Worm (Caenorhabditis elegans): Measurements from ENCODE around the gene lips-1.

Gene lips-1

DNA sequence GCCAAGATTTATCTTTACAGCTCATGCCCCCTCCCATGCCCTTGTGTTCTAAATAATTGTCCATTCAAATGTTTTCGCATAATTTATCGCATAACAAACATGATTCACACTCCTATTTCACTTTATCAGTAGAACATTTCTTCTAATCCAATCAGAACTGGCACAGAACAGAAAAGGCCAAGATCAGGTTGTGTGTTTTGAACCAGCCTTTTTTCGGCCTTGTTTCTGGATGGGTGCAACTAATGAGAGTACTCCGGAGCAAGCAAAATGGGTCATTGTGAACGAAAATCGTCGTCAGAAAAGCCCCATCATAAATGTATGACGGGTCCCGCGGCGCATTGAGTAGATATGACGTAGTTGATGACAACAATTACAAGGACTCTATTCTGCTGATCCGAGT is 1.4 kb upstream of the lips-1 start:
- no peak for TF ChIP-seq snpc-1.3 (tag; optimal IDR thresholded peaks at IDR 0.05; ENCODE audit: insufficient read depth)
- TF ChIP-seq pbrm-1 (GFP tag; IDR thresholded peaks at IDR 0.05), result no peak
- no peak for TF ChIP-seq ztf-3 (GFP tag; optimal IDR thresholded peaks at IDR 0.05)
- TF ChIP-seq lin-35 (GFP tag; optimal IDR thresholded peaks at IDR 0.05), result no peak
- no peak for TF ChIP-seq pha-4 (tag; optimal IDR thresholded peaks at IDR 0.05)
- no peak for TF ChIP-seq lin-40 (tag; optimal IDR thresholded peaks at IDR 0.05)
- no peak for TF ChIP-seq K12H6.12 (tag; optimal IDR thresholded peaks at IDR 0.05)
- TF ChIP-seq fkh-3 (tag; optimal IDR thresholded peaks at IDR 0.05), result no peak
- TF ChIP-seq mel-28 (tag; optimal IDR thresholded peaks at IDR 0.05; ENCODE audit: borderline replicate concordance), result no peak
- no peak for TF ChIP-seq ceh-91 (GFP tag; IDR thresholded peaks at IDR 0.05)
- TF ChIP-seq D2030.7 (GFP tag; IDR thresholded peaks at IDR 0.05), result no peak
- no peak for TF ChIP-seq zfh-2 (GFP tag; conservative IDR thresholded peaks at IDR 0.05)
- no peak for TF ChIP-seq ets-4 (GFP tag; optimal IDR thresholded peaks at IDR 0.05)
- TF ChIP-seq nhr-80 (tag; optimal IDR thresholded peaks at IDR 0.05), result no peak
- TF ChIP-seq cebp-1 (GFP tag; IDR thresholded peaks at IDR 0.05), result no peak
- no peak for TF ChIP-seq cebp-1 (tag; optimal IDR thresholded peaks at IDR 0.05)

DNA sequence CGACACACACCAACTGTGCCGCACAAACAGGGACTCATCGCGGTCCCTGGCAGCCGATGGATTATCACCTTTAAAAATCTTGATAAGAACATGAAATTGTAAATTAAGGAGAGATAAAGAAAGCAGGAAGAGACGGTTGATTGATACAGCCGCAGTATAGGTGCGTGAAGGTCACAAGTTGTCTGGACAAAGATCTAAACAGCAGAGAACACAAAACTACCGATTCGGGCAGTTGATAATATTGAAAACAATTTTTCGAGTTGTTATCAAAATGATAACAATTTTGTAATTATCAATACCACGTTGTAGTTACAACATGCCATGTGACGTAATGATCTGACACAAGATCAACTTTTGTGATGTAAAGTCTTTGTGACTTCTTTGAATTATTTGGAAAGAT is 8.2 kb downstream of the lips-1 start:
- no peak for TF ChIP-seq madf-8 (GFP tag; conservative IDR thresholded peaks at IDR 0.05)
- no peak for TF ChIP-seq athp-1 (tag; optimal IDR thresholded peaks at IDR 0.05)
- TF ChIP-seq K12H6.12 (tag; optimal IDR thresholded peaks at IDR 0.05), result no peak
- TF ChIP-seq him-1 (tag; optimal IDR thresholded peaks at IDR 0.05), result no peak
- TF ChIP-seq madf-6 (GFP tag; IDR thresholded peaks at IDR 0.05), result no peak
- TF ChIP-seq hsf-1 (GFP tag; IDR thresholded peaks at IDR 0.05), result no peak
- no peak for TF ChIP-seq nfya-2 (GFP tag; IDR thresholded peaks at IDR 0.05)
- TF ChIP-seq cebp-2 (GFP tag; IDR thresholded peaks at IDR 0.05), result no peak
- TF ChIP-seq F37B4.10 (GFP tag; IDR thresholded peaks at IDR 0.05), result no peak
- peak; percentile 84 for TF ChIP-seq nhr-80 (tag; optimal IDR thresholded peaks at IDR 0.05)
- no peak for TF ChIP-seq ceh-79 (tag; optimal IDR thresholded peaks at IDR 0.05)
- TF ChIP-seq B0336.3 (GFP tag; IDR thresholded peaks at IDR 0.05), result no peak; the same call in 1 of the 2 replicates
- no peak for TF ChIP-seq efl-1 (GFP tag; optimal IDR thresholded peaks at IDR 0.05)
- TF ChIP-seq B0035.1 (tag; optimal IDR thresholded peaks at IDR 0.05), result no peak
- TF ChIP-seq K11D2.4 (GFP tag; IDR thresholded peaks at IDR 0.05), result 0 out of 2 replicates have a peak, but pooled peaks have one; percentile 47
- TF ChIP-seq ztf-18 (tag; optimal IDR thresholded peaks at IDR 0.05), result no peak
- TF ChIP-seq B0019.2 (GFP tag; conservative IDR thresholded peaks at IDR 0.05), result no peak
- no peak for TF ChIP-seq F49E8.2 (tag; optimal IDR thresholded peaks at IDR 0.05; ENCODE audit: insufficient read depth)
- no peak for TF ChIP-seq F57A8.1 (GFP tag; optimal IDR thresholded peaks at IDR 0.05)
- peak; percentile 86 for TF ChIP-seq ztf-26 (tag; optimal IDR thresholded peaks at IDR 0.05)
- TF ChIP-seq tbp1 (GFP tag; optimal IDR thresholded peaks at IDR 0.05), result peak; percentile 44
- no peak for TF ChIP-seq rpc-1 (optimal IDR thresholded peaks at IDR 0.05)
- no peak for TF ChIP-seq rpc-1 (tag; optimal IDR thresholded peaks at IDR 0.05)
- no peak for TF ChIP-seq F57C9.4 (tag; optimal IDR thresholded peaks at IDR 0.05)
- no peak for TF ChIP-seq ceh-100 (GFP tag; IDR thresholded peaks at IDR 0.05)
- peak; percentile 70 for TF ChIP-seq ztf-22 (GFP tag; optimal IDR thresholded peaks at IDR 0.05)
- no peak for TF ChIP-seq lin-35 (GFP tag; optimal IDR thresholded peaks at IDR 0.05)
- TF ChIP-seq tbx-9 (tag; optimal IDR thresholded peaks at IDR 0.05; ENCODE audit: borderline replicate concordance), result no peak
- TF ChIP-seq chd-7 (tag; optimal IDR thresholded peaks at IDR 0.05), result peak; percentile 62
- TF ChIP-seq egl-44 (GFP tag; IDR thresholded peaks at IDR 0.05), result 0 out of 2 replicates have a peak, but pooled peaks have one; percentile 37
- no peak for TF ChIP-seq ztf-25 (GFP tag; IDR thresholded peaks at IDR 0.05)
- TF ChIP-seq ztf-28 (GFP tag; IDR thresholded peaks at IDR 0.05), result no peak
- TF ChIP-seq ztf-6 (GFP tag; IDR thresholded peaks at IDR 0.05), result no peak
- TF ChIP-seq mxl-1 (tag; optimal IDR thresholded peaks at IDR 0.05), result no peak
- TF ChIP-seq C17E4.6 (GFP tag; IDR thresholded peaks at IDR 0.05), result no peak
- peak in 1 of 2 experiments; percentile 64 for TF ChIP-seq let-607 (tag; optimal IDR thresholded peaks at IDR 0.05)

Data from whole organism, young adult.